Worm (Caenorhabditis elegans): ENCODE data around the gene B0280.7.
A peak's percentile ranks its signal among the peaks of the same experiment; 100 is the strongest.
"Not testable (repeated sequence)": the region's sequence is repeated elsewhere in the genome, so short reads cannot be mapped to it uniquely, and the experiment has no call there.

Gene B0280.7

DNA sequence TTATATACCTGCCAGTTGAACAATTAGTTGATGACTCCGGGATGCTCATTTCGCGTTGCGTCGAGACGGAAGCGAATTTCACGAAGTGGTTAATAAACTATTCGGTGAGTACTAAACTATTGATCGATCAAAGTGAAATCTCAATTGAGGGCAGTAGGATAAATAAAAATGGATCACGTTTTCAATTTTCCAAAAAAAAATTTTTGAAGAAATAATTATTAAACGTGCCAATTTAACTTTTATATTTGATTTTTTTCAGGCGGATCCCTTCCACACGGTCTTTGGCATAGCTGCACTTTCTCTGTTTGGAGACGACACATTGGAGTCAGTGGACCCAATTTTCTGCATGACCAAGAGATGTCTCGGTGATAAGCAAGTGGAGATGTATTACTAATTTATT lies 24.3 kb upstream of the B0280.7 start, which contains the start of gene B0280.17:
B0280.17 (minus strand) TSS at position 101 of the 400 bp plus-strand sequence.
- TF ChIP-seq nhr-10 (tag; optimal IDR thresholded peaks at IDR 0.05): no peak
- TF ChIP-seq mab-5 (tag; optimal IDR thresholded peaks at IDR 0.05): no peak
- no peak for TF ChIP-seq sma-9 (GFP tag; optimal IDR thresholded peaks at IDR 0.05)
- no peak for TF ChIP-seq sma-9 (tag; optimal IDR thresholded peaks at IDR 0.05)
- no peak for TF ChIP-seq F13H6.1 (tag; optimal IDR thresholded peaks at IDR 0.05)
- TF ChIP-seq C34F6.9 (tag; optimal IDR thresholded peaks at IDR 0.05): no peak
- TF ChIP-seq lin-13 (GFP tag; optimal IDR thresholded peaks at IDR 0.05): no peak
- no peak for TF ChIP-seq skn-1 (tag; optimal IDR thresholded peaks at IDR 0.05)
- no peak for TF ChIP-seq ama-1 (optimal IDR thresholded peaks at IDR 0.05)
- TF ChIP-seq lin-39 (tag; optimal IDR thresholded peaks at IDR 0.05): no peak
- TF ChIP-seq mbf-1 (tag; optimal IDR thresholded peaks at IDR 0.05): no peak

ce11 chrIII:7133559-7133958 lies 21.9 kb upstream of the B0280.7 start, which contains the start of the genes pot-1 and ggtb-1:
Gene pot-1 (minus strand): TSS chrIII:7133678.
Gene ggtb-1 (plus strand): TSS chrIII:7133766.
- TF ChIP-seq lin-11 (tag; optimal IDR thresholded peaks at IDR 0.05): no peak
- TF ChIP-seq aly-2 (tag; optimal IDR thresholded peaks at IDR 0.05): no peak
- TF ChIP-seq C34F6.9 (tag; optimal IDR thresholded peaks at IDR 0.05): peak; percentile 47
- no peak for TF ChIP-seq elt-1 (tag; optimal IDR thresholded peaks at IDR 0.05)
- no peak for TF ChIP-seq blmp-1 (tag; optimal IDR thresholded peaks at IDR 0.05; ENCODE audit: insufficient read depth)
- no peak for TF ChIP-seq mbf-1 (tag; optimal IDR thresholded peaks at IDR 0.05)
- no peak for TF ChIP-seq ceh-82 (tag; optimal IDR thresholded peaks at IDR 0.05)
- TF ChIP-seq lin-13 (GFP tag; optimal IDR thresholded peaks at IDR 0.05): no peak
- no peak for TF ChIP-seq ZK546.5 (tag; optimal IDR thresholded peaks at IDR 0.05)
- TF ChIP-seq ztf-1 (GFP tag; conservative IDR thresholded peaks at IDR 0.05): no peak
- TF ChIP-seq snpc-4 (tag; optimal IDR thresholded peaks at IDR 0.05): no peak
- no peak for TF ChIP-seq peb-1 (tag; optimal IDR thresholded peaks at IDR 0.05)
- no peak for TF ChIP-seq R02D3.7 (tag; optimal IDR thresholded peaks at IDR 0.05)
- TF ChIP-seq lsy-2 (tag; optimal IDR thresholded peaks at IDR 0.05): peak in 1 of 2 experiments; percentile 35
- TF ChIP-seq unc-39 (tag; optimal IDR thresholded peaks at IDR 0.05): no peak
- peak; percentile 55 for TF ChIP-seq unc-55 (GFP tag; optimal IDR thresholded peaks at IDR 0.05)
- TF ChIP-seq gmeb-1 (tag; optimal IDR thresholded peaks at IDR 0.05): peak; percentile 7
- TF ChIP-seq nhr-25 (tag; optimal IDR thresholded peaks at IDR 0.05): no peak

DNA sequence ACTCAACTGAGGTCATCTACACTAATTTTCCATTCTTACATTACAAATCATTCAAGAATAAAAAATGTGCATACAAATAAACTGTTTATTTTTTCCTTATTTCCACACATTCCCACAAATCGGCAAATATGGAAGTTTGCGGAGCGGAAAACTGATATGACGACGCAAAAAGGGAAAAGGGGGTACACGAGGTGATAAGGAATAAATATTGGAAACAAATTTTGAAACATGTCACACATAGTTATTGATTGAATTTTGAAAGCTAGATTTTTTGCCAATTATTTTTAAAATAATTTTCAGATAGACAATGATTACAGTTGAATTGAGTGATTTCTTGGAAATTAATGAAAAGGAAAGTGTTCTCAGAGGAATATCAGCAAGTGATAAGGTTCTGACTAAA lies 16.9 kb upstream of the B0280.7 start, which contains the start of gene viro-2:
viro-2 (plus strand) TSS at position 301 of the 400 bp plus-strand sequence.
- TF ChIP-seq sma-3 (GFP tag; optimal IDR thresholded peaks at IDR 0.05); lin-11 (tag; optimal IDR thresholded peaks at IDR 0.05); R02D3.7 (tag; optimal IDR thresholded peaks at IDR 0.05): not testable (repeated sequence)

DNA sequence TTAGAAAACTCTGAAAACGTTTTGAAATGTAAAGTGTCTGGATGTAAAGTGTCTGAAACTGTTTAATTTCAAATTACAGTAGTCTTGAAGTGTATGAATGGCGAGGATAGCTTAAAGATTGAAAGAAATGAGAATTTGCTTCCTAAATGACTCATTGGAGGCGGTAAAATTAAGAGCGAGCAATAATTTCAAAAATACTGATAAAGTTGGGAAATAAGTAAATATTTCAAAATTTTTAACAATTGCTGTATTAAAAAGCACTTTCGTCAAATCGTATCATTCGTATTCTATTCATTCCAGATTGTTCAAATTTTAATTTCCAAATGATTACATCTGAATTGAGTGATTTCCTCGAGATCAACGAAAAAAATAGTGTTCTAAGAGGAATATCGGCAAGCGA lies 12.7 kb upstream of the B0280.7 start, which contains the start of gene B0280.2:
B0280.2 (plus strand) TSS at position 301 of the 400 bp plus-strand sequence.
- TF ChIP-seq alr-1 (tag; optimal IDR thresholded peaks at IDR 0.05) (no peak), ztf-1 (GFP tag; conservative IDR thresholded peaks at IDR 0.05) (no peak), unc-39 (tag; optimal IDR thresholded peaks at IDR 0.05) (no peak), mab-5 (tag; optimal IDR thresholded peaks at IDR 0.05) (no peak), ZK546.5 (tag; optimal IDR thresholded peaks at IDR 0.05) (no peak)

ce11 chrIII:7122860-7123259 lies 11.2 kb upstream of the B0280.7 start, which contains the start of the genes B0280.9 and rpia-1:
Gene B0280.9 (minus strand): TSS chrIII:7122895.
Gene rpia-1 (plus strand): TSS chrIII:7123128.
- TF ChIP-seq alr-1 (tag; optimal IDR thresholded peaks at IDR 0.05) (no peak), sma-9 (GFP tag; optimal IDR thresholded peaks at IDR 0.05) (peak; percentile 45), sma-9 (tag; optimal IDR thresholded peaks at IDR 0.05) (no peak), peb-1 (tag; optimal IDR thresholded peaks at IDR 0.05) (no peak), nhr-10 (tag; optimal IDR thresholded peaks at IDR 0.05) (no peak), egl-27 (tag; optimal IDR thresholded peaks at IDR 0.05) (no peak), crh-2 (tag; optimal IDR thresholded peaks at IDR 0.05) (peak; percentile 33), ztf-4 (tag; optimal IDR thresholded peaks at IDR 0.05) (no peak), nhr-237 (tag; optimal IDR thresholded peaks at IDR 0.05) (no peak), unc-55 (GFP tag; optimal IDR thresholded peaks at IDR 0.05) (peak; percentile 60), C34F6.9 (tag; optimal IDR thresholded peaks at IDR 0.05) (peak; percentile 50), gmeb-1 (tag; optimal IDR thresholded peaks at IDR 0.05) (peak; percentile 26), ztf-1 (GFP tag; conservative IDR thresholded peaks at IDR 0.05) (no peak), unc-39 (tag; optimal IDR thresholded peaks at IDR 0.05) (no peak), lin-13 (GFP tag; optimal IDR thresholded peaks at IDR 0.05) (no peak), nhr-77 (tag; optimal IDR thresholded peaks at IDR 0.05) (no peak), ztf-11 (tag; optimal IDR thresholded peaks at IDR 0.05) (no peak), lsy-2 (tag; optimal IDR thresholded peaks at IDR 0.05) (peak; percentile 81 to 95), nhr-129 (tag; optimal IDR thresholded peaks at IDR 0.05) (peak; percentile 38), F13H6.1 (tag; optimal IDR thresholded peaks at IDR 0.05) (peak; percentile 7)
